Fruit fly (Drosophila melanogaster): ENCODE data around the gene HBS1.

- TF ChIP-seq lola (GFP tag; optimal IDR thresholded peaks at IDR 0.05) (no peak), ey (GFP tag; optimal IDR thresholded peaks at IDR 0.05) (no peak), CG32264 (GFP tag; optimal IDR thresholded peaks at IDR 0.05) (no peak), dmrt93B (GFP tag; optimal IDR thresholded peaks at IDR 0.05) (no peak), Dif (GFP tag; optimal IDR thresholded peaks at IDR 0.05; ENCODE audit: partially characterized antibody) (no peak), Abd-B (GFP tag; optimal IDR thresholded peaks at IDR 0.05) (no peak), pan (optimal IDR thresholded peaks at IDR 0.05) (no peak), Vsx2 (GFP tag; optimal IDR thresholded peaks at IDR 0.05; ENCODE audit: partially characterized antibody) (no peak), HLH106 (tag; optimal IDR thresholded peaks at IDR 0.05) (no peak)
Measured at dm6 chr3L:1861400-1861793, 3.6 kb downstream of the HBS1 start.

Measured in whole organism, wandering third instar larva.